Worm (Caenorhabditis elegans) whole organism, L1 larva: ENCODE measurements around the gene lgg-1.
A peak's percentile ranks its signal among the peaks of the same experiment; 100 is the strongest.

ENCODE experiments used
- C04F5.9 ChIP-seq: sonication (generic microtip); optimal IDR thresholded peaks from 2 replicates; lab custom pipeline; 2016; ENCODE audit warnings: missing genetic modification characterization, missing compliant biosample characterization
- F16B12.6 ChIP-seq: fragments of 150-350 bp; optimal IDR thresholded peaks from 2 replicates; lab custom pipeline; 2014; ENCODE audit warnings: missing biosample characterization, missing genetic modification characterization
- aha-1 ChIP-seq: fragments of 150-350 bp; optimal IDR thresholded peaks from 2 replicates; lab custom pipeline; 2014; ENCODE audit warnings: missing biosample characterization, missing genetic modification characterization
- alr-1 ChIP-seq: fragments of 200-800 bp; sonication (Bioruptor generic); optimal IDR thresholded peaks from 2 replicates; lab custom pipeline; 2018; ENCODE audit warnings: borderline replicate concordance, mild to moderate bottlenecking, missing genetic modification characterization, missing compliant biosample characterization
- ama-1 ChIP-seq: fragments of 150-350 bp; optimal IDR thresholded peaks from 2 replicates; lab custom pipeline; 2014
- blmp-1 ChIP-seq: fragments of 150-350 bp; optimal IDR thresholded peaks from 2 replicates; lab custom pipeline; 2014; ENCODE audit warnings: missing biosample characterization, missing genetic modification characterization
- ceh-63 ChIP-seq: fragments of 200-800 bp; sonication (Bioruptor generic); optimal IDR thresholded peaks from 2 replicates; lab custom pipeline; 2018; ENCODE audit warnings: mild to moderate bottlenecking, missing genetic modification characterization, missing compliant biosample characterization
- ceh-82 ChIP-seq, 3 experiments: fragments of 150-350 bp in 1 of 3; sonication (generic microtip) in 2 of 3; optimal IDR thresholded peaks; 2 replicates each; lab custom pipeline; 2014 to 2017; ENCODE audit warnings: missing biosample characterization in 3 of 3, missing genetic modification characterization in 3 of 3
- dpl-1 ChIP-seq, 3 experiments: fragments of 150-350 bp in 2 of 3; sonication (generic microtip) in 1 of 3; optimal IDR thresholded peaks; 2 replicates each; lab custom pipeline; 2014 to 2017; ENCODE audit warnings: missing biosample characterization in 3 of 3, missing genetic modification characterization in 3 of 3, missing genetic modification reagents in 3 of 3
- efl-1 ChIP-seq, 4 experiments: fragments of 150-350 bp; optimal IDR thresholded peaks in 3 of 4; peaks in 1 of 4; 1 replicate in 1 of 4; 2 replicates in 3 of 4; lab custom pipeline; 2014; ENCODE audit warnings: missing biosample characterization in 2 of 4, missing genetic modification characterization in 2 of 4, missing genetic modification reagents in 2 of 4
- egl-27 ChIP-seq, 2 experiments: fragments of 150-350 bp in 1 of 2; sonication (generic microtip); optimal IDR thresholded peaks; 3 replicates each; lab custom pipeline; 2017 to 2018; ENCODE audit warnings: missing biosample characterization in 2 of 2, missing genetic modification characterization in 2 of 2, missing genetic modification reagents in 2 of 2
- elt-2 ChIP-seq: sonication (generic microtip); optimal IDR thresholded peaks from 2 replicates; lab custom pipeline; 2016; ENCODE audit warnings: missing genetic modification characterization, mild to moderate bottlenecking, inconsistent platforms, missing compliant biosample characterization, missing genetic modification reagents
- ets-5 ChIP-seq: fragments of 200-800 bp; sonication (Bioruptor generic); IDR thresholded peaks from 2 replicates; pipeline ENCODE4 v1.3.6; 2022; ENCODE audit warnings: missing genetic modification characterization, missing compliant biosample characterization
- fkh-10 ChIP-seq: sonication (generic microtip); optimal IDR thresholded peaks from 2 replicates; lab custom pipeline; 2017; ENCODE audit warnings: missing biosample characterization, missing genetic modification reagents, missing genetic modification characterization
- fkh-8 ChIP-seq: sonication (generic microtip); optimal IDR thresholded peaks from 2 replicates; lab custom pipeline; 2016; ENCODE audit warnings: mild to moderate bottlenecking, missing genetic modification characterization, missing compliant biosample characterization
- grh-1 ChIP-seq: fragments of 200-800 bp; sonication (Bioruptor generic); IDR thresholded peaks from 2 replicates; pipeline ENCODE4 v1.3.6; 2022; ENCODE audit warnings: missing genetic modification reagents, missing genetic modification characterization, missing compliant biosample characterization
- hlh-17 ChIP-seq: fragments of 200-800 bp; sonication (Bioruptor generic); optimal IDR thresholded peaks from 2 replicates; lab custom pipeline; 2018; ENCODE audit warnings: missing genetic modification characterization, mild to moderate bottlenecking, missing compliant biosample characterization, moderate library complexity, borderline replicate concordance
- hlh-4 ChIP-seq: sonication (generic microtip); optimal IDR thresholded peaks from 2 replicates; lab custom pipeline; 2016; ENCODE audit warnings: mild to moderate bottlenecking, missing genetic modification characterization, missing compliant biosample characterization
- irx-1 ChIP-seq: sonication (generic microtip); optimal IDR thresholded peaks from 2 replicates; lab custom pipeline; 2016; ENCODE audit warnings: missing genetic modification characterization, missing compliant biosample characterization
- isw-1 ChIP-seq: fragments of 200-800 bp; sonication (Bioruptor generic); IDR thresholded peaks from 2 replicates; pipeline ENCODE4 v1.3.6; 2022; ENCODE audit warnings: missing genetic modification characterization, missing compliant biosample characterization
- lin-13 ChIP-seq: fragments of 150-350 bp; optimal IDR thresholded peaks from 2 replicates; lab custom pipeline; 2014; ENCODE audit warnings: missing biosample characterization, missing genetic modification reagents, missing genetic modification characterization
- lin-14 ChIP-seq: fragments of 200-800 bp; sonication (Bioruptor generic); optimal IDR thresholded peaks from 2 replicates; lab custom pipeline; 2018; ENCODE audit warnings: mild to moderate bottlenecking, missing genetic modification characterization, moderate library complexity, missing compliant biosample characterization
- lin-15B ChIP-seq: fragments of 150-350 bp; sonication (generic microtip); optimal IDR thresholded peaks from 3 replicates; lab custom pipeline; 2014; ENCODE audit warnings: missing biosample characterization, missing genetic modification characterization
- lin-35 ChIP-seq, 2 experiments: fragments of 150-350 bp; optimal IDR thresholded peaks; 2 replicates each; lab custom pipeline; 2014; ENCODE audit warnings: missing biosample characterization in 2 of 2, missing genetic modification characterization in 2 of 2, missing genetic modification reagents in 2 of 2
- lin-39 ChIP-seq: fragments of 150-350 bp; optimal IDR thresholded peaks from 2 replicates; lab custom pipeline; 2014; ENCODE audit warnings: missing biosample characterization, missing genetic modification reagents, missing genetic modification characterization
- lsy-2 ChIP-seq, 2 experiments: fragments of 150-350 bp; optimal IDR thresholded peaks; 2 replicates each; lab custom pipeline; 2014; ENCODE audit warnings: missing biosample characterization in 2 of 2, missing genetic modification characterization in 2 of 2
- mdl-1 ChIP-seq, 2 experiments: fragments of 150-350 bp; optimal IDR thresholded peaks; 2 replicates each; lab custom pipeline; 2014 to 2017; ENCODE audit warnings: missing biosample characterization in 2 of 2, missing genetic modification characterization in 2 of 2, inconsistent platforms in 1 of 2
- mep-1 ChIP-seq: fragments of 150-350 bp; optimal IDR thresholded peaks from 2 replicates; lab custom pipeline; 2014; ENCODE audit warnings: missing biosample characterization, missing genetic modification characterization
- nhr-47 ChIP-seq: sonication (generic microtip); optimal IDR thresholded peaks from 2 replicates; lab custom pipeline; 2016; ENCODE audit warnings: mild to moderate bottlenecking, missing genetic modification characterization, moderate library complexity, missing compliant biosample characterization
- nhr-71 ChIP-seq: sonication (generic microtip); optimal IDR thresholded peaks from 2 replicates; lab custom pipeline; 2016; ENCODE audit warnings: mild to moderate bottlenecking, missing genetic modification characterization, moderate library complexity, missing compliant biosample characterization
- nhr-76 ChIP-seq: sonication (generic microtip); optimal IDR thresholded peaks from 2 replicates; lab custom pipeline; 2017; ENCODE audit warnings: missing biosample characterization, missing genetic modification characterization
- nhr-77 ChIP-seq: fragments of 150-350 bp; optimal IDR thresholded peaks from 2 replicates; lab custom pipeline; 2014; ENCODE audit warnings: missing biosample characterization, missing genetic modification characterization
- nhr-85 ChIP-seq: sonication (generic microtip); peaks from one replicate; lab custom pipeline; 2016; ENCODE audit warnings: missing genetic modification characterization, inconsistent platforms, missing compliant biosample characterization
- pax-3 ChIP-seq: fragments of 200-800 bp; sonication (Bioruptor generic); optimal IDR thresholded peaks from 2 replicates; lab custom pipeline; 2018; ENCODE audit warnings: mild to moderate bottlenecking, missing genetic modification characterization, moderate library complexity, missing compliant biosample characterization
- skn-1 ChIP-seq: fragments of 150-350 bp; optimal IDR thresholded peaks from 2 replicates; lab custom pipeline; 2014; ENCODE audit warnings: missing biosample characterization, missing genetic modification characterization
- snpc-4 ChIP-seq: fragments of 150-350 bp; optimal IDR thresholded peaks from 2 replicates; lab custom pipeline; 2014; ENCODE audit warnings: missing biosample characterization, missing genetic modification characterization
- snu-23 ChIP-seq: sonication (generic microtip); optimal IDR thresholded peaks from 2 replicates; lab custom pipeline; 2016; ENCODE audit warnings: missing genetic modification characterization, missing compliant biosample characterization
- sptf-1 ChIP-seq: fragments of 150-350 bp; optimal IDR thresholded peaks from 2 replicates; lab custom pipeline; 2014; ENCODE audit warnings: missing biosample characterization, missing genetic modification characterization
- tbx-2 ChIP-seq: sonication (generic microtip); optimal IDR thresholded peaks from 2 replicates; lab custom pipeline; 2016; ENCODE audit warnings: missing genetic modification characterization, missing compliant biosample characterization
- unc-130 ChIP-seq: fragments of 150-350 bp; optimal IDR thresholded peaks from 2 replicates; lab custom pipeline; 2017; ENCODE audit warnings: missing biosample characterization, missing genetic modification characterization, inconsistent platforms
- unc-62 ChIP-seq: fragments of 150-350 bp; optimal IDR thresholded peaks from 2 replicates; lab custom pipeline; 2014; ENCODE audit warnings: missing biosample characterization, missing genetic modification reagents, missing genetic modification characterization
- unc-86 ChIP-seq: sonication (generic microtip); optimal IDR thresholded peaks from 2 replicates; lab custom pipeline; 2016; ENCODE audit warnings: missing genetic modification characterization, missing compliant biosample characterization
- vab-15 ChIP-seq: sonication (generic microtip); optimal IDR thresholded peaks from 2 replicates; lab custom pipeline; 2017; ENCODE audit warnings: missing genotype, mild to moderate bottlenecking, missing genetic modification characterization, missing compliant biosample characterization
- zag-1 ChIP-seq: fragments of 150-350 bp; optimal IDR thresholded peaks from 2 replicates; lab custom pipeline; 2014; ENCODE audit warnings: missing biosample characterization, missing genetic modification characterization
- zip-4 ChIP-seq: fragments of 200-800 bp; sonication (Bioruptor generic); optimal IDR thresholded peaks from 2 replicates; lab custom pipeline; 2018; ENCODE audit warnings: mild to moderate bottlenecking, missing genetic modification characterization, moderate library complexity, missing compliant biosample characterization
- ztf-4 ChIP-seq: fragments of 150-350 bp; optimal IDR thresholded peaks from 2 replicates; lab custom pipeline; 2014; ENCODE audit warnings: missing biosample characterization, missing genetic modification characterization

lgg-1 gene

ce11 chrII:6370110-6370509 is 22.6 kb upstream of the lgg-1 start (continued):
- TF ChIP-seq mdl-1 (tag; optimal IDR thresholded peaks at IDR 0.05; lab: Kevin White, UChicago) (peak; percentile 45 to 97), isw-1 (GFP tag; lab: Robert Waterston, UW) (peak; percentile 85), irx-1 (peak; percentile 65), ceh-63 (GFP tag; lab: Kevin White, UChicago) (no peak), lin-14 (GFP tag; lab: Kevin White, UChicago) (peak; percentile 96), elt-2 (tag; lab: Kevin White, UChicago) (peak; percentile 56), unc-130 (tag; lab: Kevin White, UChicago) (peak; percentile 84), zag-1 (tag; lab: Kevin White, UChicago) (no peak), lin-39 (tag; lab: Kevin White, UChicago) (no peak), nhr-76 (tag; lab: Kevin White, UChicago) (no peak), zip-4 (GFP tag; lab: Kevin White, UChicago) (no peak)

- TF ChIP-seq efl-1 (optimal IDR thresholded peaks at IDR 0.05; lab: Kevin White, UChicago) (no peak), efl-1 (GFP tag; optimal IDR thresholded peaks at IDR 0.05 in 1 of 2; lab: Kevin White, UChicago) (peak in 1 of 2 experiments; percentile 24), pax-3 (tag; lab: Kevin White, UChicago) (no peak), unc-62 (GFP tag; lab: Kevin White, UChicago) (no peak)
These were observed 19.2 kb upstream of the lgg-1 start, which contains the start of gene ctsa-4.1 for ce11 chrII:6366696-6367095. TSS of gene ctsa-4.1 (plus strand) at chrII:6366996.

ce11 chrII:6365237-6365815 is 17.8 kb upstream of the lgg-1 start, which contains the start of the genes ani-2 and clec-88:
TSS of gene ani-2 (minus strand) at chrII:6365367.
TSS of gene clec-88 (plus strand) at chrII:6365722.
- TF ChIP-seq snu-23 (GFP tag; lab: Kevin White, UChicago) (no peak), nhr-71 (no peak), tbx-2 (tag; lab: Kevin White, UChicago) (no peak), fkh-10 (GFP tag; lab: Kevin White, UChicago) (no peak), sptf-1 (tag; lab: Kevin White, UChicago) (no peak), snpc-4 (no peak), unc-130 (tag; lab: Kevin White, UChicago) (no peak), F16B12.6 (no peak), vab-15 (no peak), mep-1 (tag; lab: Kevin White, UChicago) (no peak), lin-15B (tag; lab: Kevin White, UChicago) (no peak), isw-1 (GFP tag; lab: Robert Waterston, UW) (no peak), hlh-17 (GFP tag; lab: Kevin White, UChicago) (no peak), nhr-47 (tag; lab: Kevin White, UChicago) (no peak), aha-1 (tag; lab: Kevin White, UChicago) (no peak), ztf-4 (tag; lab: Kevin White, UChicago) (no peak), ets-5 (GFP tag; lab: Robert Waterston, UW) (no peak), ceh-82 (tag; optimal IDR thresholded peaks at IDR 0.05; lab: Kevin White, UChicago) (no peak), nhr-85 (tag; lab: Kevin White, UChicago) (no peak)

- TF ChIP-seq lsy-2 (tag; optimal IDR thresholded peaks at IDR 0.05; lab: Kevin White, UChicago) (peak; percentile 72 to 85), fkh-8 (tag; lab: Kevin White, UChicago) (peak; percentile 6), egl-27 (tag; optimal IDR thresholded peaks at IDR 0.05; lab: Kevin White, UChicago) (no peak), unc-86 (tag; lab: Kevin White, UChicago) (peak; percentile 31), ama-1 (lab: Kevin White, UChicago) (peak; percentile 22), dpl-1 (GFP tag; optimal IDR thresholded peaks at IDR 0.05; lab: Kevin White, UChicago) (peak; percentile 56 to 77 (median 75)), nhr-77 (peak; percentile 49), lin-13 (GFP tag; lab: Kevin White, UChicago) (peak; percentile 65), lin-35 (GFP tag; optimal IDR thresholded peaks at IDR 0.05; lab: Kevin White, UChicago) (peak; percentile 70 to 87), skn-1 (tag; lab: Kevin White, UChicago) (peak; percentile 35), alr-1 (no peak), snpc-4 (peak; percentile 53), blmp-1 (peak; percentile 94), ztf-4 (tag; lab: Kevin White, UChicago) (peak; percentile 8), C04F5.9 (peak; percentile 5), vab-15 (no peak), grh-1 (GFP tag; lab: Robert Waterston, UW) (0 out of 2 replicates have a peak, but pooled peaks have one; percentile 34), hlh-4 (no peak), ceh-82 (tag; optimal IDR thresholded peaks at IDR 0.05; lab: Kevin White, UChicago) (peak; percentile 35 to 50 (median 40)), irx-1 (peak; percentile 23), F16B12.6 (peak; percentile 14)
These were observed 13.3 kb upstream of the lgg-1 start, which contains the start of gene K10B2.4 for ce11 chrII:6360822-6361221. TSS of gene K10B2.4 (minus strand) at chrII:6360959.
